Worm (Caenorhabditis elegans) whole organism, young adult: ENCODE results near the gene tsp-1.

Experiments used
- B0035.1 ChIP-seq: sonication (generic microtip); optimal IDR thresholded peaks from 2 replicates; lab custom pipeline; 2016; ENCODE audit warnings: missing genetic modification characterization, mild to moderate bottlenecking, missing compliant biosample characterization, missing genotype, missing genetic modification reagents
- C06A6.2 ChIP-seq: fragments of 200-800 bp; sonication (Bioruptor generic); conservative IDR thresholded peaks from 2 replicates; pipeline ENCODE4 v1.3.6; 2022; ENCODE audit warnings: missing genetic modification characterization, missing compliant biosample characterization
- D2030.7 ChIP-seq: fragments of 200-800 bp; sonication (Bioruptor generic); IDR thresholded peaks from 2 replicates; pipeline ENCODE4 v1.3.6; 2022; ENCODE audit warnings: missing genetic modification reagents, missing genetic modification characterization, missing compliant biosample characterization
- F22D6.2 ChIP-seq: sonication (generic microtip); optimal IDR thresholded peaks from 2 replicates; lab custom pipeline; 2016; ENCODE audit warnings: mild to moderate bottlenecking, missing genetic modification characterization, missing compliant biosample characterization
- F23B12.7 ChIP-seq: sonication (generic microtip); optimal IDR thresholded peaks from 2 replicates; lab custom pipeline; 2017; ENCODE audit warnings: missing genetic modification characterization, mild to moderate bottlenecking, missing compliant biosample characterization, antibody characterized with exemption, moderate library complexity; ENCODE audit not compliant: insufficient read depth
- F49E8.2 ChIP-seq: sonication (generic microtip); optimal IDR thresholded peaks from 3 replicates; lab custom pipeline; 2017; ENCODE audit warnings: missing genetic modification characterization, mild to moderate bottlenecking, missing compliant biosample characterization, antibody characterized with exemption, moderate library complexity; ENCODE audit not compliant: insufficient read depth
- F55B11.4 ChIP-seq: sonication (generic microtip); optimal IDR thresholded peaks from 2 replicates; lab custom pipeline; 2016; ENCODE audit warnings: missing compliant biosample characterization, missing genetic modification characterization, borderline replicate concordance; ENCODE audit not compliant: insufficient read depth
- K12H6.12 ChIP-seq: fragments of 200-800 bp; sonication (Bioruptor generic); optimal IDR thresholded peaks from 2 replicates; lab custom pipeline; 2018; ENCODE audit warnings: mild to moderate bottlenecking, missing genetic modification characterization, missing compliant biosample characterization
- T07F8.4 ChIP-seq: sonication (generic microtip); optimal IDR thresholded peaks from 2 replicates; lab custom pipeline; 2016; ENCODE audit warnings: mild to moderate bottlenecking, missing genetic modification characterization, moderate library complexity, missing compliant biosample characterization
- Y53F4B.3 ChIP-seq: fragments of 200-800 bp; sonication (Bioruptor generic); IDR thresholded peaks from 2 replicates; pipeline ENCODE4 v1.3.6; 2022; ENCODE audit warnings: missing genetic modification reagents, missing genetic modification characterization, missing compliant biosample characterization
- Y95B8A.8 ChIP-seq: fragments of 200-800 bp; sonication (Bioruptor generic); IDR thresholded peaks from 2 replicates; pipeline ENCODE4 v1.3.6; 2022; ENCODE audit warnings: missing genetic modification reagents, missing genetic modification characterization, missing compliant biosample characterization
- aptf-3 ChIP-seq: fragments of 200-800 bp; sonication (Bioruptor generic); IDR thresholded peaks from 2 replicates; pipeline ENCODE4 v1.3.6; 2022; ENCODE audit warnings: missing genetic modification characterization, missing compliant biosample characterization
- atf-7 ChIP-seq: sonication (generic microtip); optimal IDR thresholded peaks from 2 replicates; lab custom pipeline; 2017; ENCODE audit warnings: mild to moderate bottlenecking, missing genetic modification characterization, missing compliant biosample characterization
- athp-1 ChIP-seq: sonication (generic microtip); optimal IDR thresholded peaks from 2 replicates; lab custom pipeline; 2017; ENCODE audit warnings: mild to moderate bottlenecking, missing genetic modification characterization, missing compliant biosample characterization
- attf-3 ChIP-seq: fragments of 200-800 bp; sonication (Bioruptor generic); conservative IDR thresholded peaks from 2 replicates; pipeline ENCODE4 v1.3.6; 2022; ENCODE audit warnings: missing genetic modification reagents, missing genetic modification characterization, missing compliant biosample characterization
- attf-5 ChIP-seq: fragments of 200-800 bp; sonication (Bioruptor generic); optimal IDR thresholded peaks from 2 replicates; lab custom pipeline; 2018; ENCODE audit warnings: mild to moderate bottlenecking, missing genetic modification characterization, missing compliant biosample characterization
- attf-6 ChIP-seq: fragments of 200-800 bp; sonication (Bioruptor generic); IDR thresholded peaks from 2 replicates; pipeline ENCODE4 v1.3.6; 2022; ENCODE audit warnings: missing genetic modification reagents, missing genetic modification characterization, missing compliant biosample characterization
- bed-1 ChIP-seq: fragments of 200-800 bp; sonication (Bioruptor generic); IDR thresholded peaks from 2 replicates; pipeline ENCODE4 v1.3.6; 2022; ENCODE audit warnings: missing genetic modification reagents, missing genetic modification characterization, missing compliant biosample characterization
- ceh-100 ChIP-seq: fragments of 200-800 bp; sonication (Bioruptor generic); IDR thresholded peaks from 2 replicates; pipeline ENCODE4 v1.3.6; 2022; ENCODE audit warnings: missing genetic modification reagents, missing genetic modification characterization, missing compliant biosample characterization
- ceh-27 ChIP-seq: fragments of 200-800 bp; sonication (Bioruptor generic); optimal IDR thresholded peaks from 2 replicates; lab custom pipeline; 2018; ENCODE audit warnings: mild to moderate bottlenecking, missing genetic modification characterization, moderate library complexity, missing compliant biosample characterization
- ceh-58 ChIP-seq: fragments of 200-800 bp; sonication (Bioruptor generic); IDR thresholded peaks from 2 replicates; pipeline ENCODE4 v1.3.6; 2022; ENCODE audit warnings: missing genetic modification characterization, missing compliant biosample characterization
- ceh-79 ChIP-seq: sonication (generic microtip); optimal IDR thresholded peaks from 2 replicates; lab custom pipeline; 2017; ENCODE audit warnings: mild to moderate bottlenecking, missing genetic modification characterization, missing compliant biosample characterization
- ceh-91 ChIP-seq: fragments of 200-800 bp; sonication (Bioruptor generic); IDR thresholded peaks from 2 replicates; pipeline ENCODE4 v1.3.6; 2022; ENCODE audit warnings: missing genetic modification reagents, missing genetic modification characterization, missing compliant biosample characterization
- dpl-1 ChIP-seq: fragments of 150-350 bp; optimal IDR thresholded peaks from 2 replicates; lab custom pipeline; 2014; ENCODE audit warnings: missing biosample characterization, missing genetic modification reagents, missing genetic modification characterization
- efl-1 ChIP-seq: fragments of 150-350 bp; optimal IDR thresholded peaks from 2 replicates; lab custom pipeline; 2014; ENCODE audit warnings: missing biosample characterization, missing genetic modification reagents, missing genetic modification characterization
- egl-18 ChIP-seq: fragments of 200-800 bp; sonication (Bioruptor generic); IDR thresholded peaks from 2 replicates; pipeline ENCODE4 v1.3.6; 2022; ENCODE audit warnings: missing genetic modification reagents, missing genetic modification characterization, missing compliant biosample characterization
- egl-44 ChIP-seq: fragments of 200-800 bp; sonication (Bioruptor generic); IDR thresholded peaks from 2 replicates; pipeline ENCODE4 v1.3.6; 2022; ENCODE audit warnings: missing genetic modification reagents, missing genetic modification characterization, missing compliant biosample characterization
- ekl-4 ChIP-seq: fragments of 200-800 bp; sonication (Bioruptor generic); IDR thresholded peaks from 2 replicates; pipeline ENCODE4 v1.3.6; 2022; ENCODE audit warnings: missing genetic modification reagents, missing genetic modification characterization, missing compliant biosample characterization
- gei-17 ChIP-seq: fragments of 200-800 bp; sonication (Bioruptor generic); optimal IDR thresholded peaks from 2 replicates; lab custom pipeline; 2018; ENCODE audit warnings: mild to moderate bottlenecking, missing genetic modification characterization, missing compliant biosample characterization
- hlh-26 ChIP-seq: fragments of 200-800 bp; sonication (Bioruptor generic); conservative IDR thresholded peaks from 2 replicates; pipeline ENCODE4 v1.3.6; 2022; ENCODE audit warnings: missing genetic modification reagents, missing genetic modification characterization, missing compliant biosample characterization
- hmg-1.2 ChIP-seq: fragments of 200-800 bp; sonication (Bioruptor generic); IDR thresholded peaks from 2 replicates; pipeline ENCODE4 v1.3.6; 2022; ENCODE audit warnings: missing genetic modification reagents, missing genetic modification characterization, missing compliant biosample characterization
- hmg-20 ChIP-seq: fragments of 200-800 bp; sonication (Bioruptor generic); IDR thresholded peaks from 2 replicates; pipeline ENCODE4 v1.3.6; 2022; ENCODE audit warnings: missing genetic modification reagents, missing genetic modification characterization, missing compliant biosample characterization
- hsf-1 ChIP-seq: fragments of 200-800 bp; sonication (Bioruptor generic); IDR thresholded peaks from 2 replicates; pipeline ENCODE4 v1.3.6; 2022; ENCODE audit warnings: missing genetic modification reagents, missing genetic modification characterization, missing compliant biosample characterization
- let-607 ChIP-seq, 2 experiments: fragments of 200-800 bp in 1 of 2; sonication (Bioruptor generic) in 1 of 2; sonication (generic microtip) in 1 of 2; optimal IDR thresholded peaks; 2 replicates each; lab custom pipeline; 2016 to 2018; ENCODE audit warnings: mild to moderate bottlenecking in 2 of 2, missing compliant biosample characterization in 2 of 2, missing genetic modification characterization in 2 of 2, moderate library complexity in 2 of 2, missing genotype in 1 of 2
- madf-8 ChIP-seq: fragments of 200-800 bp; sonication (Bioruptor generic); conservative IDR thresholded peaks from 2 replicates; pipeline ENCODE4 v1.3.6; 2022; ENCODE audit warnings: missing genetic modification reagents, missing genetic modification characterization, missing compliant biosample characterization
- mel-28 ChIP-seq: sonication (generic microtip); optimal IDR thresholded peaks from 2 replicates; lab custom pipeline; 2016; ENCODE audit warnings: borderline replicate concordance, mild to moderate bottlenecking, missing genetic modification characterization, missing compliant biosample characterization
- mes-4 ChIP-seq: sonication (generic microtip); optimal IDR thresholded peaks from 2 replicates; lab custom pipeline; 2016; ENCODE audit warnings: missing genotype, missing genetic modification characterization, missing compliant biosample characterization
- nfyb-1 ChIP-seq: fragments of 200-800 bp; sonication (Bioruptor generic); IDR thresholded peaks from 2 replicates; pipeline ENCODE4 v1.3.6; 2022; ENCODE audit warnings: missing genetic modification reagents, missing genetic modification characterization, missing compliant biosample characterization
- nhr-27 ChIP-seq: fragments of 200-800 bp; sonication (Bioruptor generic); optimal IDR thresholded peaks from 2 replicates; lab custom pipeline; 2018; ENCODE audit warnings: mild to moderate bottlenecking, missing genetic modification characterization, moderate library complexity, missing compliant biosample characterization
- nhr-80 ChIP-seq: sonication (generic microtip); optimal IDR thresholded peaks from 2 replicates; lab custom pipeline; 2016; ENCODE audit warnings: missing genetic modification characterization, missing compliant biosample characterization
- repo-1 ChIP-seq: sonication (generic microtip); optimal IDR thresholded peaks from 2 replicates; lab custom pipeline; 2017; ENCODE audit warnings: mild to moderate bottlenecking, missing genetic modification characterization, missing compliant biosample characterization
- rpc-1 ChIP-seq, 2 experiments: fragments of 150-350 bp in 1 of 2; sonication (generic microtip) in 1 of 2; optimal IDR thresholded peaks; 2 replicates each; lab custom pipeline; 2014 to 2018; ENCODE audit warnings: missing biosample characterization in 1 of 2, missing genetic modification characterization in 1 of 2, missing genetic modification reagents in 1 of 2, missing genotype in 1 of 2
- snpc-1.1 ChIP-seq: sonication (generic microtip); optimal IDR thresholded peaks from 2 replicates; lab custom pipeline; 2017; ENCODE audit warnings: missing genetic modification characterization, mild to moderate bottlenecking, missing compliant biosample characterization, antibody characterized with exemption, moderate library complexity, missing genotype, missing genetic modification reagents; ENCODE audit not compliant: insufficient read depth
- tbp1 ChIP-seq: fragments of 200-800 bp; sonication (Bioruptor generic); optimal IDR thresholded peaks from 2 replicates; lab custom pipeline; 2018; ENCODE audit warnings: mild to moderate bottlenecking, missing genetic modification characterization, missing compliant biosample characterization
- xnd-1 ChIP-seq: sonication (generic microtip); optimal IDR thresholded peaks from 2 replicates; lab custom pipeline; 2016; ENCODE audit warnings: missing genotype, missing genetic modification reagents, missing genetic modification characterization, missing compliant biosample characterization
- zfh-2 ChIP-seq: fragments of 200-800 bp; sonication (Bioruptor generic); conservative IDR thresholded peaks from 2 replicates; pipeline ENCODE4 v1.3.6; 2022; ENCODE audit warnings: missing genetic modification reagents, missing genetic modification characterization, missing compliant biosample characterization
- ztf-3 ChIP-seq: fragments of 200-800 bp; sonication (Bioruptor generic); optimal IDR thresholded peaks from 2 replicates; lab custom pipeline; 2018; ENCODE audit warnings: mild to moderate bottlenecking, missing genetic modification characterization, missing compliant biosample characterization
- ztf-6 ChIP-seq: fragments of 200-800 bp; sonication (Bioruptor generic); IDR thresholded peaks from 2 replicates; pipeline ENCODE4 v1.3.6; 2022; ENCODE audit warnings: missing genetic modification reagents, missing genetic modification characterization, missing compliant biosample characterization

The tsp-1 gene

ce11 chrIII:8242809-8243208, 3.6 kb upstream of the tsp-1 start, which contains the start of gene C02F5.12 (continued):
- TF ChIP-seq athp-1 (tag; lab: Kevin White, UChicago) (no peak), F22D6.2 (tag; lab: Kevin White, UChicago) (no peak), rpc-1 (optimal IDR thresholded peaks at IDR 0.05; lab: Kevin White, UChicago) (no peak), rpc-1 (tag; optimal IDR thresholded peaks at IDR 0.05; lab: Kevin White, UChicago) (no peak), B0035.1 (tag; lab: Kevin White, UChicago) (no peak), hlh-26 (no peak), Y53F4B.3 (GFP tag; lab: Robert Waterston, UW) (no peak), ekl-4 (GFP tag; lab: Robert Waterston, UW) (peak; percentile 56), attf-3 (GFP tag; lab: Robert Waterston, UW) (0 out of 2 replicates have a peak, but pooled peaks have one; percentile 19), mel-28 (tag; lab: Kevin White, UChicago) (no peak), hmg-20 (no peak), efl-1 (GFP tag; lab: Kevin White, UChicago) (no peak), nfyb-1 (GFP tag; lab: Robert Waterston, UW) (0 out of 2 replicates have a peak, but pooled peaks have one; percentile 31), ceh-79 (no peak), T07F8.4 (tag; lab: Kevin White, UChicago) (no peak), ztf-3 (GFP tag; lab: Kevin White, UChicago) (no peak), F55B11.4 (tag; lab: Kevin White, UChicago) (no peak), Y95B8A.8 (GFP tag; lab: Robert Waterston, UW) (no peak), ceh-58 (GFP tag; lab: Robert Waterston, UW) (0 out of 2 replicates have a peak, but pooled peaks have one; percentile 51), zfh-2 (no peak), D2030.7 (GFP tag; lab: Robert Waterston, UW) (no peak), hmg-1.2 (GFP tag; lab: Robert Waterston, UW) (peak; percentile 38), madf-8 (no peak), tbp1 (GFP tag; lab: Kevin White, UChicago) (peak; percentile 25), ceh-91 (GFP tag; lab: Robert Waterston, UW) (no peak), repo-1 (no peak), gei-17 (GFP tag; lab: Kevin White, UChicago) (no peak), attf-6 (GFP tag; lab: Robert Waterston, UW) (no peak), ceh-100 (GFP tag; lab: Robert Waterston, UW) (no peak), mes-4 (tag; lab: Kevin White, UChicago) (no peak), xnd-1 (tag; lab: Kevin White, UChicago) (no peak), F49E8.2 (tag; lab: Kevin White, UChicago) (no peak), atf-7 (tag; lab: Kevin White, UChicago) (no peak), let-607 (tag; optimal IDR thresholded peaks at IDR 0.05; lab: Kevin White, UChicago) (no peak), nhr-80 (tag; lab: Kevin White, UChicago) (peak; percentile 46), egl-44 (GFP tag; lab: Robert Waterston, UW) (no peak), hsf-1 (GFP tag; lab: Robert Waterston, UW) (peak; percentile 40; the same call in 1 of the 2 replicates), attf-5 (GFP tag; lab: Kevin White, UChicago) (peak; percentile 16), aptf-3 (GFP tag; lab: Robert Waterston, UW) (no peak), nhr-27 (tag; lab: Kevin White, UChicago) (no peak), K12H6.12 (tag; lab: Kevin White, UChicago) (no peak), ceh-27 (GFP tag; lab: Kevin White, UChicago) (no peak), bed-1 (GFP tag; lab: Robert Waterston, UW) (no peak), snpc-1.1 (tag; lab: Kevin White, UChicago) (no peak), dpl-1 (no peak), ztf-6 (GFP tag; lab: Robert Waterston, UW) (no peak), C06A6.2 (GFP tag; lab: Robert Waterston, UW) (no peak), egl-18 (GFP tag; lab: Robert Waterston, UW) (no peak), F23B12.7 (tag; lab: Kevin White, UChicago) (no peak)
